Worm (Caenorhabditis elegans): ENCODE data around the gene ifb-1.

- no peak for TF ChIP-seq med-1 (GFP tag; optimal IDR thresholded peaks at IDR 0.05; ENCODE audit: insufficient read depth)
- TF ChIP-seq ztf-23 (GFP tag; IDR thresholded peaks at IDR 0.05), result no peak
- no peak for TF ChIP-seq cog-1 (tag; optimal IDR thresholded peaks at IDR 0.05)
- no peak for TF ChIP-seq T22C8.4 (GFP tag; IDR thresholded peaks at IDR 0.05)
- no peak for TF ChIP-seq ztf-29 (GFP tag; IDR thresholded peaks at IDR 0.05)
- no peak for TF ChIP-seq tab-1 (GFP tag; IDR thresholded peaks at IDR 0.05)
- TF ChIP-seq flt-1 (GFP tag; IDR thresholded peaks at IDR 0.05), result no peak
- no peak for TF ChIP-seq klf-2 (GFP tag; conservative IDR thresholded peaks at IDR 0.05)
These were observed 41.1 kb downstream of the ifb-1 start for ce11 chrII:5806563-5806962.

Measured in whole organism, midembryonic.